Fruit fly (Drosophila melanogaster) whole organism, embryonic: Measurements from ENCODE around the gene CG31098.

Experiments used
- CG13894 ChIP-seq: fragments of 200-800 bp; sonication (Bioruptor generic); optimal IDR thresholded peaks from 3 replicates; lab custom pipeline; 2018; ENCODE audit warnings: missing biosample characterization, mild to moderate bottlenecking, missing genetic modification characterization, moderate library complexity
- CG17361 ChIP-seq: fragments of 200-800 bp; sonication (Bioruptor generic); IDR thresholded peaks from 3 replicates; pipeline ENCODE4 v1.3.6; 2022; ENCODE audit warnings: missing biosample characterization, missing genetic modification characterization
- CG18011 ChIP-seq: fragments of 200-800 bp; sonication (Bioruptor generic); optimal IDR thresholded peaks from 2 replicates; lab custom pipeline; 2017; ENCODE audit warnings: missing biosample characterization, missing genetic modification characterization, mild to moderate bottlenecking, moderate library complexity, missing genotype
- CG7556 ChIP-seq: fragments of 200-800 bp; sonication (Bioruptor generic); optimal IDR thresholded peaks from 2 replicates; lab custom pipeline; 2017; ENCODE audit warnings: missing biosample characterization, mild to moderate bottlenecking, missing genetic modification characterization
- Sin3A ChIP-seq: fragments of >200 bp; optimal IDR thresholded peaks from 2 replicates; lab custom pipeline; 2018
- Trl ChIP-seq, 3 experiments: fragments of >200 bp in 2 of 3; fragments of 200-800 bp in 1 of 3; sonication (Bioruptor generic) in 1 of 3; optimal IDR thresholded peaks; 2 replicates in 1 of 3; 3 replicates in 2 of 3; lab custom pipeline; 2016 to 2017; ENCODE audit warnings: missing biosample characterization in 1 of 3, missing genetic modification characterization in 1 of 3
- chif ChIP-seq, 2 experiments: fragments of 200-800 bp; sonication (Bioruptor generic); optimal IDR thresholded peaks; 3 replicates each; lab custom pipeline; 2016; ENCODE audit warnings: missing biosample characterization in 2 of 2, missing genetic modification characterization in 2 of 2
- esg ChIP-seq: fragments of 200-800 bp; sonication (Bioruptor generic); conservative IDR thresholded peaks from 2 replicates; pipeline ENCODE4 v1.3.6; 2022; ENCODE audit warnings: missing biosample characterization, missing genetic modification characterization
- fd64A ChIP-seq: fragments of 200-800 bp; sonication (Bioruptor generic); optimal IDR thresholded peaks from 3 replicates; lab custom pipeline; 2018; ENCODE audit warnings: missing biosample characterization, mild to moderate bottlenecking, missing genetic modification characterization
- hth ChIP-seq: fragments of >200 bp; optimal IDR thresholded peaks from 2 replicates; lab custom pipeline; 2017; ENCODE audit warnings: inconsistent platforms
- pan ChIP-seq, 4 experiments: fragments of >200 bp in 3 of 4; fragments of 200-800 bp in 1 of 4; sonication (Bioruptor generic) in 1 of 4; optimal IDR thresholded peaks in 3 of 4; IDR thresholded peaks in 1 of 4; 2 replicates each; pipeline versions ENCODE4 v1.3.6 to Lab custom; 2017 to 2022; ENCODE audit warnings: missing biosample characterization in 2 of 4, missing genetic modification characterization in 2 of 4, mixed read lengths in 1 of 4
- sug ChIP-seq: fragments of 200-800 bp; optimal IDR thresholded peaks from 2 replicates; lab custom pipeline; 2019; ENCODE audit warnings: missing biosample characterization, mild to moderate bottlenecking, missing genetic modification characterization, moderate library complexity

DNA sequence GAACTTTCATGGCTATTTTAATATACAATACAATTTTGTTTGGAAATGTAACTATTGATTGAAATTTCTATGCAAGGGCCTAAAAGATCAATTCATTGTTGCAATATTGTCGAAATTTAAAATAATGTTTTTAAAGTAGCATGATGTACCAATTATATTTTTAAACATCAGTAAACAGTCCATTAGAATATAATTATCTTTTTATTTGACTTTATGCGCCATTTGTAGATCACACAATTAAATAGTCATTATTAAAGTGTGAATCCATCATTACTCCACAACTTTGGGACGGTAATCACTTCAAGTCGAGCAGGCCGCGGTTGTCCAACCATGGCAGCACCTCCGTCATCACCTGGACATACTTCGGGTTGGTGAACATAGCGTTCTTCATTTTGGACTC is 18.1 kb upstream of the CG31098 start, which contains the start of gene CG31099:
- no peak for TF ChIP-seq esg (GFP tag; lab: Robert Waterston, UW)
- TF ChIP-seq fd64A: no peak
- TF ChIP-seq Sin3A (lab: Kevin White, UChicago): no peak
- TF ChIP-seq pan (optimal IDR thresholded peaks at IDR 0.05; lab: Kevin White, UChicago): no peak
- no peak for TF ChIP-seq pan (GFP tag; optimal IDR thresholded peaks at IDR 0.05 in 1 of 2, IDR thresholded peaks at IDR 0.05 in 1 of 2)
- TF ChIP-seq CG17361 (GFP tag; lab: Robert Waterston, UW): no peak
- TF ChIP-seq sug: no peak
- no peak for TF ChIP-seq CG7556 (GFP tag; lab: Kevin White, UChicago)
- no peak for TF ChIP-seq CG13894
- TF ChIP-seq Trl (optimal IDR thresholded peaks at IDR 0.05; lab: Kevin White, UChicago): no peak
- no peak for TF ChIP-seq Trl (GFP tag; optimal IDR thresholded peaks at IDR 0.05; lab: Kevin White, UChicago)
- TF ChIP-seq chif (GFP tag; optimal IDR thresholded peaks at IDR 0.05; lab: Kevin White, UChicago): no peak
- no peak for TF ChIP-seq CG18011 (GFP tag; lab: Kevin White, UChicago)
- no peak for TF ChIP-seq hth (lab: Kevin White, UChicago)
